Fruit fly (Drosophila melanogaster) whole organism, embryonic: ENCODE data around the gene CG3546.

Experiments used
- CG11093 ChIP-seq: fragments of 200-800 bp; sonication (Bioruptor generic); IDR thresholded peaks from 3 replicates; pipeline ENCODE4 v1.3.6; 2022; ENCODE audit warnings: missing biosample characterization, missing genetic modification characterization
- CG11723 ChIP-seq: fragments of 200-800 bp; sonication (Bioruptor generic); optimal IDR thresholded peaks from 2 replicates; lab custom pipeline; 2017; ENCODE audit warnings: missing biosample characterization, mild to moderate bottlenecking, missing genetic modification characterization
- CG12104 ChIP-seq: fragments of 200-800 bp; sonication (Bioruptor generic); optimal IDR thresholded peaks from 3 replicates; lab custom pipeline; 2016; ENCODE audit warnings: missing biosample characterization, missing genetic modification characterization
- CG12769 ChIP-seq: fragments of 200-800 bp; sonication (Bioruptor generic); optimal IDR thresholded peaks from 2 replicates; lab custom pipeline; 2019; ENCODE audit warnings: missing biosample characterization, mild to moderate bottlenecking, missing genetic modification characterization, moderate library complexity
- CG13123 ChIP-seq: fragments of 200-800 bp; sonication (Bioruptor generic); optimal IDR thresholded peaks from 2 replicates; lab custom pipeline; 2016; ENCODE audit warnings: missing biosample characterization, missing genetic modification characterization
- CG13894 ChIP-seq: fragments of 200-800 bp; sonication (Bioruptor generic); optimal IDR thresholded peaks from 3 replicates; lab custom pipeline; 2018; ENCODE audit warnings: missing biosample characterization, mild to moderate bottlenecking, missing genetic modification characterization, moderate library complexity
- CG15269 ChIP-seq: fragments of 200-800 bp; sonication (Bioruptor generic); optimal IDR thresholded peaks from 2 replicates; lab custom pipeline; 2018; ENCODE audit warnings: missing biosample characterization, mild to moderate bottlenecking, missing genetic modification characterization, moderate library complexity
- CG18764 ChIP-seq: fragments of 200-800 bp; sonication (Bioruptor generic); optimal IDR thresholded peaks from 3 replicates; lab custom pipeline; 2016; ENCODE audit warnings: missing biosample characterization, missing genetic modification characterization
- CG2712 ChIP-seq: fragments of 200-800 bp; optimal IDR thresholded peaks from 3 replicates; lab custom pipeline; 2019; ENCODE audit warnings: missing biosample characterization, mild to moderate bottlenecking, missing genetic modification characterization, moderate library complexity
- CG34422 ChIP-seq: fragments of 200-800 bp; sonication (Bioruptor generic); IDR thresholded peaks from 3 replicates; pipeline ENCODE4 v1.3.6; 2022; ENCODE audit warnings: missing biosample characterization, missing genetic modification characterization
- CG3838 ChIP-seq: fragments of 200-800 bp; sonication (Bioruptor generic); optimal IDR thresholded peaks from 3 replicates; lab custom pipeline; 2016; ENCODE audit warnings: missing biosample characterization, missing genetic modification characterization
- CG4820 ChIP-seq: fragments of 200-800 bp; sonication (Bioruptor generic); optimal IDR thresholded peaks from 3 replicates; lab custom pipeline; 2016; ENCODE audit warnings: missing biosample characterization, missing genetic modification characterization
- CG5180 ChIP-seq: fragments of 200-800 bp; sonication (Bioruptor generic); optimal IDR thresholded peaks from 3 replicates; lab custom pipeline; 2017; ENCODE audit warnings: missing biosample characterization, missing genetic modification characterization, mild to moderate bottlenecking, moderate library complexity, missing genetic modification reagents
- CG5245 ChIP-seq: fragments of 200-800 bp; sonication (Bioruptor generic); optimal IDR thresholded peaks from 3 replicates; lab custom pipeline; 2016; ENCODE audit warnings: missing biosample characterization, missing genetic modification characterization
- CG6654 ChIP-seq: fragments of 200-800 bp; sonication (Bioruptor generic); optimal IDR thresholded peaks from 2 replicates; lab custom pipeline; 2017; ENCODE audit warnings: missing biosample characterization, mild to moderate bottlenecking, missing genetic modification characterization
- CG7963 ChIP-seq: fragments of 200-800 bp; sonication (Bioruptor generic); IDR thresholded peaks from 3 replicates; pipeline ENCODE4 v1.3.6; 2022; ENCODE audit warnings: missing biosample characterization, missing genetic modification characterization; ENCODE audit not compliant: partially characterized antibody
- CG8281 ChIP-seq: fragments of 200-800 bp; sonication (Bioruptor generic); optimal IDR thresholded peaks from 2 replicates; lab custom pipeline; 2018; ENCODE audit warnings: missing biosample characterization, mild to moderate bottlenecking, missing genetic modification characterization, moderate library complexity
- CG9609 ChIP-seq: fragments of 200-800 bp; sonication (Bioruptor generic); optimal IDR thresholded peaks from 3 replicates; lab custom pipeline; 2016; ENCODE audit warnings: missing biosample characterization, missing genetic modification characterization
- CG9817 ChIP-seq: fragments of 200-800 bp; sonication (Bioruptor generic); optimal IDR thresholded peaks from 2 replicates; lab custom pipeline; 2018; ENCODE audit warnings: missing biosample characterization, mild to moderate bottlenecking, missing genetic modification characterization, moderate library complexity
- CoRest ChIP-seq: fragments of 200-800 bp; sonication (Bioruptor generic); optimal IDR thresholded peaks from 3 replicates; lab custom pipeline; 2018; ENCODE audit warnings: missing biosample characterization, mild to moderate bottlenecking, missing genetic modification characterization, moderate library complexity
- D ChIP-seq, 2 experiments: fragments of 200-800 bp in 1 of 2; fragments of >200 bp in 1 of 2; sonication (Bioruptor generic) in 1 of 2; optimal IDR thresholded peaks; 2 replicates in 1 of 2; 3 replicates in 1 of 2; lab custom pipeline; 2017; ENCODE audit warnings: mild to moderate bottlenecking in 1 of 2, missing biosample characterization in 1 of 2, missing genetic modification characterization in 1 of 2, missing genetic modification reagents in 1 of 2
- D19A ChIP-seq: fragments of 200-800 bp; optimal IDR thresholded peaks from 3 replicates; lab custom pipeline; 2019; ENCODE audit warnings: missing biosample characterization, mild to moderate bottlenecking, missing genetic modification characterization, moderate library complexity
- Dbx ChIP-seq: fragments of 200-800 bp; sonication (Bioruptor generic); IDR thresholded peaks from 3 replicates; pipeline ENCODE4 v1.3.6; 2022; ENCODE audit warnings: missing biosample characterization, missing genetic modification characterization
- Dek ChIP-seq: fragments of 200-800 bp; sonication (Bioruptor generic); optimal IDR thresholded peaks from 3 replicates; lab custom pipeline; 2019; ENCODE audit warnings: missing biosample characterization, mild to moderate bottlenecking, missing genetic modification characterization, moderate library complexity
- Dip3 ChIP-seq: fragments of 200-800 bp; sonication (Bioruptor generic); optimal IDR thresholded peaks from 3 replicates; lab custom pipeline; 2016; ENCODE audit warnings: missing biosample characterization, missing genetic modification characterization
- Doc2 ChIP-seq: fragments of 200-800 bp; sonication (Bioruptor generic); IDR thresholded peaks from 2 replicates; pipeline ENCODE4 v1.3.6; 2022; ENCODE audit warnings: missing biosample characterization, missing genetic modification characterization
- E2f1 ChIP-seq: fragments of 200-800 bp; sonication (Bioruptor generic); IDR thresholded peaks from 2 replicates; pipeline ENCODE4 v1.3.6; 2022; ENCODE audit warnings: missing biosample characterization, missing genetic modification characterization
- Elba2 ChIP-seq: fragments of 200-800 bp; sonication (Bioruptor generic); optimal IDR thresholded peaks from 3 replicates; lab custom pipeline; 2016; ENCODE audit warnings: missing biosample characterization, missing genetic modification characterization
- Hr3 ChIP-seq: fragments of 200-800 bp; sonication (Bioruptor generic); optimal IDR thresholded peaks from 3 replicates; lab custom pipeline; 2016; ENCODE audit warnings: missing biosample characterization, missing genetic modification characterization
- Lpt ChIP-seq: fragments of >200 bp; optimal IDR thresholded peaks from 2 replicates; lab custom pipeline; 2018; ENCODE audit warnings: missing biosample characterization, missing genetic modification characterization
- MTF-1 ChIP-seq: fragments of 200-800 bp; sonication (Bioruptor generic); optimal IDR thresholded peaks from 2 replicates; lab custom pipeline; 2018; ENCODE audit warnings: missing biosample characterization, mild to moderate bottlenecking, missing genetic modification characterization, borderline replicate concordance
- NFAT ChIP-seq: fragments of 200-800 bp; sonication (Bioruptor generic); IDR thresholded peaks from 2 replicates; pipeline ENCODE4 v1.3.6; 2022; ENCODE audit warnings: missing biosample characterization, missing genetic modification characterization
- Rfx ChIP-seq: fragments of 200-800 bp; sonication (Bioruptor generic); IDR thresholded peaks from 2 replicates; pipeline ENCODE4 v1.3.6; 2022; ENCODE audit warnings: missing biosample characterization, missing genetic modification characterization
- Sry-β ChIP-seq: fragments of 200-800 bp; sonication (Bioruptor generic); optimal IDR thresholded peaks from 2 replicates; lab custom pipeline; 2018; ENCODE audit warnings: missing biosample characterization, mild to moderate bottlenecking, missing genetic modification characterization, moderate library complexity
- Xbp1 ChIP-seq: fragments of 200-800 bp; sonication (Bioruptor generic); optimal IDR thresholded peaks from 3 replicates; lab custom pipeline; 2016; ENCODE audit warnings: missing biosample characterization, mild to moderate bottlenecking, missing genetic modification characterization
- ash1 ChIP-seq: fragments of 200-800 bp; sonication (Bioruptor generic); optimal IDR thresholded peaks from 2 replicates; lab custom pipeline; 2018; ENCODE audit warnings: missing biosample characterization, mild to moderate bottlenecking, missing genetic modification characterization
- cad ChIP-seq: fragments of >200 bp; optimal IDR thresholded peaks from 2 replicates; lab custom pipeline; 2017; ENCODE audit warnings: missing biosample characterization, missing genetic modification characterization
- fd64A ChIP-seq: fragments of 200-800 bp; sonication (Bioruptor generic); optimal IDR thresholded peaks from 3 replicates; lab custom pipeline; 2018; ENCODE audit warnings: missing biosample characterization, mild to moderate bottlenecking, missing genetic modification characterization
- gce ChIP-seq: fragments of 200-800 bp; sonication (Bioruptor generic); IDR thresholded peaks from 3 replicates; pipeline ENCODE4 v1.3.6; 2022; ENCODE audit warnings: missing biosample characterization, missing genetic modification characterization
- gro ChIP-seq: fragments of 200-800 bp; sonication (Bioruptor generic); optimal IDR thresholded peaks from 2 replicates; lab custom pipeline; 2016; ENCODE audit warnings: missing biosample characterization, missing genetic modification characterization
- kay ChIP-seq: fragments of 200-800 bp; sonication (Bioruptor generic); optimal IDR thresholded peaks from 2 replicates; lab custom pipeline; 2016; ENCODE audit warnings: missing biosample characterization, missing genetic modification characterization
- lov ChIP-seq, 2 experiments: fragments of 200-800 bp in 1 of 2; fragments of >200 bp in 1 of 2; sonication (Bioruptor generic) in 1 of 2; IDR thresholded peaks in 1 of 2; optimal IDR thresholded peaks in 1 of 2; 2 replicates in 1 of 2; 3 replicates in 1 of 2; pipeline versions ENCODE4 v1.3.6 to Lab custom; 2017 to 2022; ENCODE audit warnings: missing biosample characterization in 1 of 2, missing genetic modification characterization in 1 of 2
- nerfin-1 ChIP-seq: fragments of 200-800 bp; sonication (Bioruptor generic); optimal IDR thresholded peaks from 3 replicates; lab custom pipeline; 2019; ENCODE audit warnings: missing biosample characterization, mild to moderate bottlenecking, missing genetic modification characterization, moderate library complexity
- p53 ChIP-seq: fragments of 200-800 bp; sonication (Bioruptor generic); optimal IDR thresholded peaks from 2 replicates; lab custom pipeline; 2016; ENCODE audit warnings: missing biosample characterization, missing genetic modification characterization
- phol ChIP-seq: fragments of 200-800 bp; sonication (Bioruptor generic); optimal IDR thresholded peaks from 3 replicates; lab custom pipeline; 2018; ENCODE audit warnings: missing biosample characterization, mild to moderate bottlenecking, missing genetic modification characterization, moderate library complexity
- pnt ChIP-seq: fragments of 200-800 bp; sonication (Bioruptor generic); optimal IDR thresholded peaks from 3 replicates; lab custom pipeline; 2016; ENCODE audit warnings: missing biosample characterization, missing genetic modification characterization
- psq ChIP-seq: fragments of 200-800 bp; sonication (Bioruptor generic); optimal IDR thresholded peaks from 2 replicates; lab custom pipeline; 2017; ENCODE audit warnings: missing biosample characterization, missing genetic modification characterization
- stc ChIP-seq: fragments of 200-800 bp; sonication (Bioruptor generic); IDR thresholded peaks from 2 replicates; pipeline ENCODE4 v1.3.6; 2022; ENCODE audit warnings: missing biosample characterization, missing genetic modification characterization
- tin ChIP-seq: fragments of 200-800 bp; sonication (Bioruptor generic); optimal IDR thresholded peaks from 3 replicates; lab custom pipeline; 2016; ENCODE audit warnings: missing biosample characterization, missing genetic modification characterization
- tna ChIP-seq: fragments of 200-800 bp; sonication (Bioruptor generic); IDR thresholded peaks from 2 replicates; pipeline ENCODE4 v1.3.6; 2022; ENCODE audit warnings: missing biosample characterization, missing genetic modification characterization; ENCODE audit not compliant: partially characterized antibody
- trh ChIP-seq: fragments of 200-800 bp; sonication (Bioruptor generic); optimal IDR thresholded peaks from 2 replicates; lab custom pipeline; 2016; ENCODE audit warnings: missing biosample characterization, missing genetic modification characterization

Gene CG3546

DNA sequence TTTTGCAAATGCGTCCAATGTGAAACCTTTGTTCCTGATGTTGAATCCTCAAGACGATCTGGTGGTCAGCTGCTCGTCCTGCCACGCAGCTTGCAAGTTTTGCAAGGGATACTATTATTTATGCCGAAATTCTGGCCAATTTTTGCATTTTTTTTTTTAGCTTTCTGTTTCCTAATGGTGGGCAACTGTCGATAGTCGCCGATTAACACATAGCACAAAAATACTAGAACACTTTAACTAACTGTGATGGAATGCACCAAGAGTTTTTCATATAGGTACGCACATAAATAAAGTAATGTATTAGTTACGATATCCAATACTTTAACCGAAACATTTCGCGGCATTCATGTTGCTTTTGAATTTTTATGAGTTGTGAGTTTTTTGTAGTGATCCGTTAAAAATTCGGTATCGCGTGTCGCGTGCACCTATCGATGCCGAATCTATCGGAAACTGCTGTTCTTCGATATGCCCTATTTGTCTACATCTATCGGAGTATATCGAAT lies 17.4 kb upstream of the CG3546 start, which contains the start of the genes rb and CHOp24 (continued):
- TF ChIP-seq p53 (GFP tag; lab: Kevin White, UChicago) = peak; percentile 15
- no peak for TF ChIP-seq CG5180 (GFP tag; lab: Kevin White, UChicago)
- no peak for TF ChIP-seq tin
- TF ChIP-seq CG34422 (GFP tag; lab: Robert Waterston, UW) = no peak
- no peak for TF ChIP-seq CG9609 (GFP tag; lab: Kevin White, UChicago)
- peak; percentile 51 for TF ChIP-seq Xbp1
- TF ChIP-seq Elba2 (GFP tag; lab: Kevin White, UChicago) = no peak
- TF ChIP-seq gro (GFP tag; lab: Kevin White, UChicago) = no peak
- TF ChIP-seq D19A (tag; lab: Kevin White, UChicago) = no peak
- TF ChIP-seq CG6654 (GFP tag; lab: Kevin White, UChicago) = no peak
- TF ChIP-seq D (optimal IDR thresholded peaks at IDR 0.05; lab: Kevin White, UChicago) = no peak
- no peak for TF ChIP-seq D (GFP tag; optimal IDR thresholded peaks at IDR 0.05; lab: Kevin White, UChicago)
- TF ChIP-seq stc (GFP tag; lab: Robert Waterston, UW) = no peak
- no peak for TF ChIP-seq Hr3
- TF ChIP-seq fd64A = no peak
- TF ChIP-seq Doc2 (GFP tag; lab: Robert Waterston, UW) = no peak
- no peak for TF ChIP-seq ash1 (GFP tag; lab: Kevin White, UChicago)
- TF ChIP-seq gce (GFP tag; lab: Robert Waterston, UW) = no peak
- TF ChIP-seq CG15269 (tag; lab: Kevin White, UChicago) = no peak
- no peak for TF ChIP-seq Dek (tag; lab: Kevin White, UChicago)
- TF ChIP-seq CG7963 (GFP tag; lab: Robert Waterston, UW) = peak; percentile 95
- TF ChIP-seq kay (GFP tag; lab: Kevin White, UChicago) = no peak
- no peak for TF ChIP-seq Dip3 (GFP tag; lab: Kevin White, UChicago)
- TF ChIP-seq CG5245 (GFP tag; lab: Kevin White, UChicago) = no peak
- no peak for TF ChIP-seq E2f1
- peak; percentile 42 for TF ChIP-seq phol (tag; lab: Kevin White, UChicago)
- no peak for TF ChIP-seq Sry-β (GFP tag; lab: Kevin White, UChicago)
- TF ChIP-seq CG8281 (tag; lab: Kevin White, UChicago) = no peak
- no peak for TF ChIP-seq CG3838 (GFP tag; lab: Kevin White, UChicago)
- TF ChIP-seq CG2712 (tag; lab: Kevin White, UChicago) = no peak
- TF ChIP-seq lov (optimal IDR thresholded peaks at IDR 0.05; lab: Kevin White, UChicago) = no peak
- TF ChIP-seq lov (GFP tag; IDR thresholded peaks at IDR 0.05; lab: Robert Waterston, UW) = no peak
- no peak for TF ChIP-seq psq (GFP tag; lab: Kevin White, UChicago)
- no peak for TF ChIP-seq CG11723
- peak; percentile 31 for TF ChIP-seq pnt (GFP tag; lab: Kevin White, UChicago)
- TF ChIP-seq CG4820 (GFP tag; lab: Kevin White, UChicago) = no peak
- peak; percentile 99 for TF ChIP-seq nerfin-1
- no peak for TF ChIP-seq CG13123 (GFP tag; lab: Kevin White, UChicago)
- no peak for TF ChIP-seq cad
- TF ChIP-seq CG12104 (GFP tag; lab: Kevin White, UChicago) = no peak
- TF ChIP-seq MTF-1 (GFP tag; lab: Kevin White, UChicago) = no peak
- peak; percentile 95 for TF ChIP-seq tna (GFP tag; lab: Robert Waterston, UW)
- no peak for TF ChIP-seq CG18764 (GFP tag; lab: Kevin White, UChicago)
- TF ChIP-seq Dbx (GFP tag; lab: Robert Waterston, UW) = no peak
- no peak for TF ChIP-seq CG13894 (tag; lab: Kevin White, UChicago)
- no peak for TF ChIP-seq CG11093 (GFP tag; lab: Robert Waterston, UW)
- no peak for TF ChIP-seq trh (GFP tag; lab: Kevin White, UChicago)
- TF ChIP-seq NFAT (GFP tag; lab: Robert Waterston, UW) = no peak
- peak; percentile 32 for TF ChIP-seq CoRest
- TF ChIP-seq CG9817 (tag; lab: Kevin White, UChicago) = peak; percentile 16
- TF ChIP-seq Lpt (GFP tag; lab: Kevin White, UChicago) = no peak
- peak; percentile 28; the same call in 1 of the 2 replicates for TF ChIP-seq Rfx
- TF ChIP-seq CG12769 (tag; lab: Kevin White, UChicago) = no peak
